Fruit fly (Drosophila melanogaster): Measurements from ENCODE around the gene poe.

poe gene

DNA sequence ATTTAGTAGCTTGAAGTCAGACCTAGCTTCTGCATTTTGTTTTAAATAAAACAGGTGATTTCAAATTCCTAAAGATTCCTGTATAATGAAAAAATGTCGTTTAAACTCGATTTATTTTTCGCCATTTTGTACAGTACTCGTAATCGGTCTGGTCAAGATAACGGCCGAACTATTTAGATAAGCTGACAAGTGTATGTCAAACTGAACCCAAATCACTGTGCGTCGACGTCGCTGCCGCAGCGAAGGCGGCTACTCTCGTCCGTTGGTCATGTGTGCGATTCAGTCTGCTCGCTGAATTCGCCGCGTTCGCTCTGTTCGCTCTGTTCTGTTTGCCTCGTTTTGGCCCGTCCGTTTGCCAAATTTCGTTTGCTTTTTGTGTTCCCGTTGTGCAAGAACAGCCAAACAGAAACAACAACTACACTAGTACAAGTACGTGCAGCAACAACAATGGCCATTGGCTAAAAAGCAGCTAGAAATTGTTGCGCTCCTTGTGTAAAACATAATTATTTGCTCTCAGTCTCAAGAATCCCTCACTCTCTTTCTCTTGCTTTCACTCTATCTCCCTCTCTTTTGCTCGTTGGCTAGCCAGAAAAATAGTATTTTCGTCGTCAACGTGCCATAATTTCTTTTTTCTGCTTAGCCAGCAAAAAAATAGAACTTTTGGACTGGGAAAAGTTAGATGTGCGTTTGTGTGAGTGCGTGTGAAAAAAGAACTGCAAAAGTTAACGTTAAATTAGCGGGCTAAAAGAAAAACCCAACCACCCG lies 16.8 kb upstream of the poe start (continued):
- TF ChIP-seq gt (GFP tag; IDR thresholded peaks at IDR 0.05) = no peak
- no peak for TF ChIP-seq peb (GFP tag; IDR thresholded peaks at IDR 0.05)
- no peak for TF ChIP-seq Dref (GFP tag; IDR thresholded peaks at IDR 0.05)
- TF ChIP-seq CG17361 (GFP tag; IDR thresholded peaks at IDR 0.05) = no peak
- no peak for TF ChIP-seq insv (GFP tag; optimal IDR thresholded peaks at IDR 0.05)
- TF ChIP-seq CG10565 (GFP tag; optimal IDR thresholded peaks at IDR 0.05) = no peak
- no peak for TF ChIP-seq bigmax (GFP tag; optimal IDR thresholded peaks at IDR 0.05)
- TF ChIP-seq corto (GFP tag; optimal IDR thresholded peaks at IDR 0.05) = no peak
- TF ChIP-seq HmgZ (tag; optimal IDR thresholded peaks at IDR 0.05) = no peak
- TF ChIP-seq Hmx (GFP tag; optimal IDR thresholded peaks at IDR 0.05) = no peak
- TF ChIP-seq sima (GFP tag; optimal IDR thresholded peaks at IDR 0.05) = no peak
- no peak for TF ChIP-seq Antp (GFP tag; optimal IDR thresholded peaks at IDR 0.05)
- TF ChIP-seq mirr (GFP tag; optimal IDR thresholded peaks at IDR 0.05) = peak; percentile 74
- no peak for TF ChIP-seq pum (GFP tag; optimal IDR thresholded peaks at IDR 0.05)
- TF ChIP-seq CG33557 (GFP tag; optimal IDR thresholded peaks at IDR 0.05) = no peak
- TF ChIP-seq usp (GFP tag; optimal IDR thresholded peaks at IDR 0.05) = no peak
- TF ChIP-seq stc (GFP tag; IDR thresholded peaks at IDR 0.05) = no peak
- TF ChIP-seq unc-4 (GFP tag; IDR thresholded peaks at IDR 0.05; ENCODE audit: partially characterized antibody) = no peak
- TF ChIP-seq NFAT (GFP tag; IDR thresholded peaks at IDR 0.05) = no peak
- no peak for TF ChIP-seq pros (GFP tag; optimal IDR thresholded peaks at IDR 0.05)
- TF ChIP-seq CG9932 (GFP tag; IDR thresholded peaks at IDR 0.05) = peak; percentile 27; the same call in 1 of the 2 replicates
- TF ChIP-seq dimm (GFP tag; IDR thresholded peaks at IDR 0.05) = no peak
- TF ChIP-seq pita (GFP tag; optimal IDR thresholded peaks at IDR 0.05) = no peak
- peak; percentile 51 for TF ChIP-seq lab (GFP tag; optimal IDR thresholded peaks at IDR 0.05)
- no peak for TF ChIP-seq fru (optimal IDR thresholded peaks at IDR 0.05)
- TF ChIP-seq toy (GFP tag; IDR thresholded peaks at IDR 0.05) = no peak
- no peak for TF ChIP-seq CG1792 (GFP tag; optimal IDR thresholded peaks at IDR 0.05)
- no peak for TF ChIP-seq CG17612 (GFP tag; IDR thresholded peaks at IDR 0.05)
- no peak for TF ChIP-seq bbx (GFP tag; IDR thresholded peaks at IDR 0.05; ENCODE audit: partially characterized antibody)
- TF ChIP-seq psq (GFP tag; optimal IDR thresholded peaks at IDR 0.05) = no peak
- peak; percentile 22 for TF ChIP-seq grau (tag; optimal IDR thresholded peaks at IDR 0.05)
- TF ChIP-seq Sry-β (GFP tag; optimal IDR thresholded peaks at IDR 0.05) = no peak
- TF ChIP-seq CG9727 (GFP tag; optimal IDR thresholded peaks at IDR 0.05) = peak; percentile 18
- TF ChIP-seq tll (GFP tag; optimal IDR thresholded peaks at IDR 0.05) = peak in 1 of 2 experiments; percentile 21
- no peak for TF ChIP-seq nmo (GFP tag; optimal IDR thresholded peaks at IDR 0.05)
- TF ChIP-seq Mrtf (GFP tag; IDR thresholded peaks at IDR 0.05) = no peak
- peak; percentile 83 for TF ChIP-seq CG15479 (GFP tag; optimal IDR thresholded peaks at IDR 0.05)
- no peak for TF ChIP-seq CG12744 (GFP tag; optimal IDR thresholded peaks at IDR 0.05)
- no peak for TF ChIP-seq cad (GFP tag; optimal IDR thresholded peaks at IDR 0.05)
- no peak for TF ChIP-seq Ravus (GFP tag; IDR thresholded peaks at IDR 0.05)
- no peak for TF ChIP-seq CG3726 (GFP tag; IDR thresholded peaks at IDR 0.05)
- TF ChIP-seq CG12071 (GFP tag; optimal IDR thresholded peaks at IDR 0.05) = no peak
- TF ChIP-seq CG14014 (GFP tag; IDR thresholded peaks at IDR 0.05) = no peak
- TF ChIP-seq Dbx (GFP tag; IDR thresholded peaks at IDR 0.05) = peak; percentile 26; the same call in 1 of the 3 replicates
- TF ChIP-seq Hr51 (GFP tag; optimal IDR thresholded peaks at IDR 0.05) = no peak
- TF ChIP-seq zfh1 (GFP tag; IDR thresholded peaks at IDR 0.05) = no peak
- no peak for TF ChIP-seq jumu (GFP tag; optimal IDR thresholded peaks at IDR 0.05)
- TF ChIP-seq Six4 (GFP tag; optimal IDR thresholded peaks at IDR 0.05) = no peak
- no peak for TF ChIP-seq Spps (tag; optimal IDR thresholded peaks at IDR 0.05)
- TF ChIP-seq CG11085 (GFP tag; IDR thresholded peaks at IDR 0.05) = no peak
- TF ChIP-seq CG8944 (GFP tag; optimal IDR thresholded peaks at IDR 0.05) = no peak
